Worm (Caenorhabditis elegans): ENCODE measurements around the gene T19H12.6.
"Not testable (repeated sequence)": the region's sequence is repeated elsewhere in the genome, so short reads cannot be mapped to it uniquely, and the experiment has no call there.

DNA sequence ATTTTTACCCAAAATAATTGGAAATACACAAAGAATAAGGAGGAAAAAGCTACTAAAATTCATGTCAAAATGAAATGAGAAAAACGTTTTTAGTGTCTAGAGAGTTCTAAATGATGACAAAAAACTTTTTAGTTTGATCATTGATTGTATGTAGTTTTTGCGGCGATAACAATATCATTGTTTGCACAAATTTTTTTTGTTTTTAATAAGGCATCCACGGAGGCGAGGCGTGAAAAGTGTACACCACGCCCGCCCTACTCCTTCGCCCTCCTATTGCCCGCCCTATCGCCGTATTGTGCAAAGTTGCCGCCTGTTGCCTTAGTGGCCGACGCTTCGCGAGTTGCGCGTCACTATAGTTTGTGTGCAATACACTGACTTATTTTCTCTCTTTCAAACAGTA is 22.5 kb upstream of the T19H12.6 start, which contains the start of gene ugt-10:
- not testable (repeated sequence) for TF ChIP-seq daf-16 (GFP tag; optimal IDR thresholded peaks at IDR 0.05); daf-16 (tag; optimal IDR thresholded peaks at IDR 0.05); aly-2 (tag; optimal IDR thresholded peaks at IDR 0.05); snpc-4 (tag; optimal IDR thresholded peaks at IDR 0.05); fkh-10 (GFP tag; optimal IDR thresholded peaks at IDR 0.05); nhr-11 (tag; optimal IDR thresholded peaks at IDR 0.05)
